Fruit fly (Drosophila melanogaster): ENCODE results near the gene CG44227.

DNA sequence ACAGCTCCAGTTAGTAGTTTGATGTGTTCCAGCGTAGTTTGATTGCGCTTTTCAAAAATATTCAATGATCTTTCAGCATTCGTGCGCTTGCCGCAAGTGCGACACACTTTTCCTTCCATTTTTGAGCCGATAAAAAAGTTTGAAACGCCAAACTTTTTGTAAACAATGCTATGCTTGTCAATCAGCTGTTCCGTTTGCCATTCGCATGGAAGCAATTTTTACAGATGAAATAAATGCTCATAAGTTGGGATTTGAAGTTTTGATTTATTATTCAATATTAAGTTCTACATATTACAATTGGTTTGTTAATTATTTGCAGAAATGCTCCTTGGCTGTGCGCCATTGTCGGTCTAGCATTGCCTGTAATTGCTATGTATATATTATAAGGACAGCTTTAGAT lies 44.6 kb upstream of the CG44227 start, which contains the start of gene ranshi:
- TF ChIP-seq CG8478 (optimal IDR thresholded peaks at IDR 0.05) (no peak), CTCF (optimal IDR thresholded peaks at IDR 0.05) (no peak)
